Fruit fly (Drosophila melanogaster): Measurements from ENCODE around the gene Nepl20.

The Nepl20 gene

dm6 chr3R:28857287-28858024 is 23.1 kb upstream of the Nepl20 start:
- TF ChIP-seq CG1620 (GFP tag; optimal IDR thresholded peaks at IDR 0.05) (no peak), Mnt (GFP tag; optimal IDR thresholded peaks at IDR 0.05) (no peak), Clk (GFP tag; optimal IDR thresholded peaks at IDR 0.05) (no peak), CG14711 (tag; optimal IDR thresholded peaks at IDR 0.05) (no peak), CG7045 (GFP tag; optimal IDR thresholded peaks at IDR 0.05) (no peak), CG7101 (tag; optimal IDR thresholded peaks at IDR 0.05) (no peak), cic (GFP tag; optimal IDR thresholded peaks at IDR 0.05) (no peak), Hr96 (GFP tag; optimal IDR thresholded peaks at IDR 0.05) (no peak), Crg-1 (GFP tag; optimal IDR thresholded peaks at IDR 0.05) (no peak), toe (GFP tag; optimal IDR thresholded peaks at IDR 0.05) (no peak), kay (GFP tag; ENCODE audit: borderline replicate concordance) (no peak)

- TF ChIP-seq tj (GFP tag; optimal IDR thresholded peaks at IDR 0.05) (peak; percentile 27), CG5204 (GFP tag; optimal IDR thresholded peaks at IDR 0.05) (no peak), CG11617 (GFP tag; optimal IDR thresholded peaks at IDR 0.05) (no peak), CG1620 (GFP tag; optimal IDR thresholded peaks at IDR 0.05) (no peak)
Measured at dm6 chr3R:28858241-28858647, 22.3 kb upstream of the Nepl20 start.

- TF ChIP-seq ovo (GFP tag; optimal IDR thresholded peaks at IDR 0.05) (no peak), pad (GFP tag; optimal IDR thresholded peaks at IDR 0.05) (peak; percentile 7), Hr96 (GFP tag; optimal IDR thresholded peaks at IDR 0.05) (no peak), bab1 (GFP tag; optimal IDR thresholded peaks at IDR 0.05) (peak; percentile 60), kay (GFP tag; ENCODE audit: borderline replicate concordance) (no peak), CG33017 (tag; optimal IDR thresholded peaks at IDR 0.05) (no peak), toe (GFP tag; optimal IDR thresholded peaks at IDR 0.05) (no peak), Crg-1 (GFP tag; optimal IDR thresholded peaks at IDR 0.05) (no peak), tj (GFP tag; optimal IDR thresholded peaks at IDR 0.05) (peak; percentile 82), cic (GFP tag; optimal IDR thresholded peaks at IDR 0.05) (peak; percentile 18), CG12768 (GFP tag; optimal IDR thresholded peaks at IDR 0.05) (no peak), Clk (GFP tag; optimal IDR thresholded peaks at IDR 0.05) (no peak), CG7101 (tag; optimal IDR thresholded peaks at IDR 0.05) (peak; percentile 12), Mnt (GFP tag; optimal IDR thresholded peaks at IDR 0.05) (peak; percentile 45)
Measured at dm6 chr3R:28859058-28859526, 21.5 kb upstream of the Nepl20 start, which contains the start of gene Inx3. TSS of gene Inx3 (minus strand) at chr3R:28859497.

- no peak for TF ChIP-seq cnc (optimal IDR thresholded peaks at IDR 0.05)
- TF ChIP-seq CG5204 (GFP tag; optimal IDR thresholded peaks at IDR 0.05), result no peak
- no peak for TF ChIP-seq CG7101 (tag; optimal IDR thresholded peaks at IDR 0.05)
- no peak for TF ChIP-seq CG1620 (GFP tag; optimal IDR thresholded peaks at IDR 0.05)
- TF ChIP-seq Mnt (GFP tag; optimal IDR thresholded peaks at IDR 0.05), result no peak
- no peak for TF ChIP-seq CG11617 (GFP tag; optimal IDR thresholded peaks at IDR 0.05)
- TF ChIP-seq pad (GFP tag; optimal IDR thresholded peaks at IDR 0.05), result no peak
- no peak for TF ChIP-seq toe (GFP tag; optimal IDR thresholded peaks at IDR 0.05)
- TF ChIP-seq CG7045 (GFP tag; optimal IDR thresholded peaks at IDR 0.05), result no peak
- no peak for TF ChIP-seq kay (GFP tag; ENCODE audit: borderline replicate concordance)
- TF ChIP-seq cic (GFP tag; optimal IDR thresholded peaks at IDR 0.05), result no peak
- TF ChIP-seq CG14711 (tag; optimal IDR thresholded peaks at IDR 0.05), result no peak
- TF ChIP-seq bab1 (GFP tag; optimal IDR thresholded peaks at IDR 0.05), result no peak
- no peak for TF ChIP-seq tj (GFP tag; optimal IDR thresholded peaks at IDR 0.05)
- no peak for TF ChIP-seq Crg-1 (GFP tag; optimal IDR thresholded peaks at IDR 0.05)
- no peak for TF ChIP-seq CG12768 (GFP tag; optimal IDR thresholded peaks at IDR 0.05)
- no peak for TF ChIP-seq Clk (GFP tag; optimal IDR thresholded peaks at IDR 0.05)
Measured at dm6 chr3R:28860582-28860981, 20.0 kb upstream of the Nepl20 start.

- TF ChIP-seq CG14711 (tag; optimal IDR thresholded peaks at IDR 0.05) (no peak), tj (GFP tag; optimal IDR thresholded peaks at IDR 0.05) (no peak), CG5204 (GFP tag; optimal IDR thresholded peaks at IDR 0.05) (no peak), CG12768 (GFP tag; optimal IDR thresholded peaks at IDR 0.05) (no peak), Hr96 (GFP tag; optimal IDR thresholded peaks at IDR 0.05) (no peak), bab1 (GFP tag; optimal IDR thresholded peaks at IDR 0.05) (no peak), Crg-1 (GFP tag; optimal IDR thresholded peaks at IDR 0.05) (no peak), toe (GFP tag; optimal IDR thresholded peaks at IDR 0.05) (no peak), cic (GFP tag; optimal IDR thresholded peaks at IDR 0.05) (no peak), cnc (optimal IDR thresholded peaks at IDR 0.05) (no peak), CG7045 (GFP tag; optimal IDR thresholded peaks at IDR 0.05) (no peak), Mnt (GFP tag; optimal IDR thresholded peaks at IDR 0.05) (no peak), CG11617 (GFP tag; optimal IDR thresholded peaks at IDR 0.05) (no peak), pad (GFP tag; optimal IDR thresholded peaks at IDR 0.05) (no peak), kay (GFP tag; ENCODE audit: borderline replicate concordance) (no peak), CG7101 (tag; optimal IDR thresholded peaks at IDR 0.05) (no peak), CG1620 (GFP tag; optimal IDR thresholded peaks at IDR 0.05) (no peak)
Measured at dm6 chr3R:28861309-28862157, 19.1 kb upstream of the Nepl20 start.

- TF ChIP-seq CG5204 (GFP tag; optimal IDR thresholded peaks at IDR 0.05), result no peak
- no peak for TF ChIP-seq bab1 (GFP tag; optimal IDR thresholded peaks at IDR 0.05)
- peak; percentile 56 for TF ChIP-seq kay (GFP tag; ENCODE audit: borderline replicate concordance)
- TF ChIP-seq Hr96 (GFP tag; optimal IDR thresholded peaks at IDR 0.05), result no peak
- no peak for TF ChIP-seq Mnt (GFP tag; optimal IDR thresholded peaks at IDR 0.05)
- no peak for TF ChIP-seq toe (GFP tag; optimal IDR thresholded peaks at IDR 0.05)
- no peak for TF ChIP-seq tj (GFP tag; optimal IDR thresholded peaks at IDR 0.05)
Measured at dm6 chr3R:28870364-28870763, 10.2 kb upstream of the Nepl20 start.
